Worm (Caenorhabditis elegans): ENCODE results near the gene fbxa-77.

fbxa-77 gene

DNA sequence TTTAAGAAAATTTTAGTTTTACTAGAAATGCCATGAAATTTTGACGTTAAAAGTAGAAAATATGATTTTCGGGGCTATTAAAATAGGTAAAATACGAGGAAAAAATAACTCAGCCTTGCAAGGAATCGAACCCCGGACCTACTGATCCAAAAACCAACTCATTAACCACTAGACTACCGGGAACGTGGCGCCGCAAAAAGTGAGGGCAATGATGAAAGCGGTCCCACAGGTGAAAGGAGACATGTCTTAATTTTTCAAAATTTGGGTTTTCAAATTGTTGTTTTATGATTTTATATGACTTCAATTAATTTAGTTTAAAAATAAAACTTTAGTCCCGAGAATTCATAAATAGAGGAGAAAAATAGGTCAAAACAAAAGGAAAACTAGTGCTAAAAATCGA, 18.6 kb upstream of the fbxa-77 start:
- TF ChIP-seq attf-4 (tag; optimal IDR thresholded peaks at IDR 0.05) (no peak), lin-38 (GFP tag; IDR thresholded peaks at IDR 0.05) (peak; percentile 23; the same call in 1 of the 2 replicates)

DNA sequence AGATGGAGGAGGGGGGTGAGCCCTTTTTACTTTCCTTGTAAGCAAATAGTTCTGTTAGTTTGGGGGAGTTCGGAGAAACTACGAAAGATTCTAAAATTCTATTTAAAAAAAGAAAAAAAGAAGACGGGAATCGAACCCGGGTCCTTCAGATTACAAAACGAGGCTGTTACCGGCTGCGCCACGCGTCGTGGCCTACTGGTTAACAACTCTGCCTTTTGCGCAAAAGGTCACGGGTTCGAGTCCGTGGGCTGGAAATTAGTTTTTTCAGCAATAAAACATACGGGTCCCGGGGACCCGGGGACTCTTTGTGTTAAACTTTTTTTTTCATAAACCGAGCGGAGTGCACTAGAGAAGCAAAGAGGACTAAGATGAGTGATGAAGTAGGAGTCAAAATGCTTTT, 18.1 kb upstream of the fbxa-77 start:
- TF ChIP-seq sdz-12 (GFP tag; optimal IDR thresholded peaks at IDR 0.05) = no peak
- TF ChIP-seq T20F7.1 (GFP tag; optimal IDR thresholded peaks at IDR 0.05) = no peak
- no peak for TF ChIP-seq duxl-1 (tag; optimal IDR thresholded peaks at IDR 0.05; ENCODE audit: poor library complexity)
- no peak for TF ChIP-seq zfp-2 (tag; optimal IDR thresholded peaks at IDR 0.05)
- no peak for TF ChIP-seq D1046.2 (GFP tag; IDR thresholded peaks at IDR 0.05)
- TF ChIP-seq ceh-20 (GFP tag; IDR thresholded peaks at IDR 0.05) = peak; percentile 50; the same call in 1 of the 2 replicates
- TF ChIP-seq nhr-42 (GFP tag; IDR thresholded peaks at IDR 0.05) = no peak
- peak; percentile 69 for TF ChIP-seq aha-1 (tag)
- 0 out of 2 replicates have a peak, but pooled peaks have one; percentile 36 for TF ChIP-seq tra-1 (GFP tag; IDR thresholded peaks at IDR 0.05)
- no peak for TF ChIP-seq nhr-11 (tag; optimal IDR thresholded peaks at IDR 0.05)
- TF ChIP-seq R02D3.7 (tag; optimal IDR thresholded peaks at IDR 0.05) = no peak
- TF ChIP-seq cey-2 (tag; optimal IDR thresholded peaks at IDR 0.05; ENCODE audit: borderline replicate concordance, insufficient read depth) = no peak
- TF ChIP-seq ztf-11 (tag; optimal IDR thresholded peaks at IDR 0.05) = no peak
- peak; percentile 74 for TF ChIP-seq lin-13 (GFP tag; optimal IDR thresholded peaks at IDR 0.05)
- no peak for TF ChIP-seq mdl-1 (tag; optimal IDR thresholded peaks at IDR 0.05)
- peak; percentile 51 for TF ChIP-seq lin-38 (GFP tag; IDR thresholded peaks at IDR 0.05)

DNA sequence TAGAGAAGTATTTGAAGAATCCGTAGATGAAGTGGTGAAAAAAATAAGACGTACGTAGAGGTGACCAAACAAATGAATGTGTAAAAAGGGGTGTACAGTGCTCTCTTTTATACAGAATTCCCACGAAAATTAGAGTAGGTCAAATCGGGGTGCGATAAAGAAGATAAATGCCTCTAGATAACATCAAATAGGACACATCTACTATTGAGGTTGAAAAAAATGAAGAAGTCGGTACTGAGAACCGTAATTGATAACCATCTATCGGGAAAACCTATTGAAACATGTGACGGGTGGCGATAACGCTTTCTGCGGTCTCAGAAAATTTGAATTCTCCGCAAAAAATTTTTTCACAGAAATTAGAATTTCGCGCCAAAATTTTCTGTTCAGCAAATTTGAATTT, 10.6 kb upstream of the fbxa-77 start, which contains the start of gene fbxa-61:
fbxa-61 (plus strand) TSS at position 345 of the 400 bp plus-strand sequence.
- TF ChIP-seq nhr-28 (tag; optimal IDR thresholded peaks at IDR 0.05) (no peak), madf-9 (GFP tag; conservative IDR thresholded peaks at IDR 0.05) (no peak), Y48G9A.11 (GFP tag; IDR thresholded peaks at IDR 0.05) (no peak), F44E2.7 (GFP tag; IDR thresholded peaks at IDR 0.05) (no peak), hmg-1.1 (GFP tag; IDR thresholded peaks at IDR 0.05) (no peak), mxl-3 (GFP tag; optimal IDR thresholded peaks at IDR 0.05) (no peak), ceh-32 (tag; optimal IDR thresholded peaks at IDR 0.05; ENCODE audit: poor library complexity) (no peak), ceh-28 (tag; optimal IDR thresholded peaks at IDR 0.05) (no peak)

DNA sequence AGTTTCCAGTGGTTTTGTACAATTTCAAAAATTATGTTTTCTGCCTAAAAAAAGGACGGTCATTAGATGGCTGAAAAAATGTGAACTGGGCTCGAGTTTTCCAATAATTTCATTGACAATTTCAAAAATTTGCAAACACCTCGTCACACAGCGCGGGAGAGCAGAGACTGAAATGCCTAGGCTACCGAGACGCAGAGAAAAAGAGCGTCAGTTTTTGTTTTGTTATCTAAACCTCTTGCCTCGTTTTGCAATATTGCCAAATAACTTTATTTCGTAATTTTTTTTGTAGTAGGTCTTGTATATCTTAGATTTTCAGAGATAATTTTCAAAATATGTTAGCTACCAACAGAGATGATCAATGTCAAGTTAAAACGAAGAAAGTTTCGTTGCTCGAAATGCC, 6.1 kb upstream of the fbxa-77 start, which contains the start of gene fbxa-63:
fbxa-63 (plus strand) TSS at position 310 of the 400 bp plus-strand sequence.
- TF ChIP-seq fkh-10 (GFP tag; optimal IDR thresholded peaks at IDR 0.05) (peak; percentile 11), aha-1 (tag) (peak; percentile 43), mes-2 (tag; optimal IDR thresholded peaks at IDR 0.05; ENCODE audit: poor library complexity, severe bottlenecking) (peak; percentile 35), dpl-1 (GFP tag; optimal IDR thresholded peaks at IDR 0.05) (peak; percentile 15), daf-16 (GFP tag; optimal IDR thresholded peaks at IDR 0.05) (no peak), daf-16 (tag; optimal IDR thresholded peaks at IDR 0.05) (peak; percentile 39), unc-62 (GFP tag; optimal IDR thresholded peaks at IDR 0.05 in 1 of 2) (peak in 1 of 2 experiments; percentile 18), unc-62 (tag; optimal IDR thresholded peaks at IDR 0.05) (no peak), zip-2 (tag; optimal IDR thresholded peaks at IDR 0.05) (peak; percentile 94), hlh-11 (tag; optimal IDR thresholded peaks at IDR 0.05) (peak; percentile 31), D1046.2 (GFP tag; IDR thresholded peaks at IDR 0.05) (no peak), aly-2 (tag; optimal IDR thresholded peaks at IDR 0.05) (no peak), nhr-76 (tag; optimal IDR thresholded peaks at IDR 0.05) (no peak), lsy-2 (tag; optimal IDR thresholded peaks at IDR 0.05) (peak in 1 of 2 experiments; percentile 54), dmd-8 (GFP tag; IDR thresholded peaks at IDR 0.05) (no peak), hlh-30 (tag; optimal IDR thresholded peaks at IDR 0.05; ENCODE audit: insufficient read depth) (peak; percentile 24), nhr-28 (tag; optimal IDR thresholded peaks at IDR 0.05) (peak; percentile 43), mxl-3 (GFP tag; optimal IDR thresholded peaks at IDR 0.05) (no peak), dve-1 (tag; optimal IDR thresholded peaks at IDR 0.05; ENCODE audit: insufficient read depth) (peak; percentile 14)

Measured in whole organism, L4 larva.